Fruit fly (Drosophila melanogaster) Kc167 (cell line): ENCODE results near the gene Fum1.

Experiments used
- Myc ChIP-seq: fragments of >200 bp; optimal IDR thresholded peaks from 2 replicates; lab custom pipeline; 2017; ENCODE audit warnings: missing external identifiers
- Sin3A ChIP-seq: fragments of >200 bp; optimal IDR thresholded peaks from 2 replicates; lab custom pipeline; 2018; ENCODE audit warnings: missing external identifiers
- h ChIP-seq: fragments of >200 bp; optimal IDR thresholded peaks from 3 replicates; lab custom pipeline; 2018; ENCODE audit warnings: missing external identifiers
- insv ChIP-seq: fragments of >200 bp; optimal IDR thresholded peaks from 3 replicates; lab custom pipeline; 2018; ENCODE audit warnings: missing external identifiers
- psq ChIP-seq: fragments of >200 bp; optimal IDR thresholded peaks from 2 replicates; lab custom pipeline; 2017; ENCODE audit warnings: missing external identifiers
- ttk ChIP-seq: sonication (Bioruptor generic); optimal IDR thresholded peaks from 2 replicates; lab custom pipeline; 2017; ENCODE audit warnings: missing external identifiers

The Fum1 gene

DNA sequence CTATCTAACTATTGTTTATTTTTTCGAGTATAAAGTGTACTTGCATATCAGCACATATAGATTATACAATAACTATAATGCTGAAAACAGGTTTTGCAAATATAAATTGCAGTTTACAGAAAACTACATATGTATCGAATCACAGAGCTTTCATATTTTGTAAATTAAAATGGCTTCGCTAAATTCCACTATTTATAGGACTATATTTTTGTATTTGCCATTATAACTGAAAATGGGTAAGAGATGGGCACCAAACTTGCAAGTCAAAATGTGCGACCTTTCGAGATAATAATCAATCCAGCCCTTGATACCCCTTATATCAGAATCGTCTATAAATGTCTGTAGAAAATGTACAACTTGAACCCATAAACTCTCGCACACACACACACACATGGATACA, 25.0 kb downstream of the Fum1 start:
- TF ChIP-seq insv (lab: Kevin White, UChicago) (no peak), psq (lab: Kevin White, UChicago) (no peak), Myc (lab: Kevin White, UChicago) (no peak), Sin3A (lab: Kevin White, UChicago) (no peak), ttk (lab: Kevin White, UChicago) (no peak), h (no peak)

DNA sequence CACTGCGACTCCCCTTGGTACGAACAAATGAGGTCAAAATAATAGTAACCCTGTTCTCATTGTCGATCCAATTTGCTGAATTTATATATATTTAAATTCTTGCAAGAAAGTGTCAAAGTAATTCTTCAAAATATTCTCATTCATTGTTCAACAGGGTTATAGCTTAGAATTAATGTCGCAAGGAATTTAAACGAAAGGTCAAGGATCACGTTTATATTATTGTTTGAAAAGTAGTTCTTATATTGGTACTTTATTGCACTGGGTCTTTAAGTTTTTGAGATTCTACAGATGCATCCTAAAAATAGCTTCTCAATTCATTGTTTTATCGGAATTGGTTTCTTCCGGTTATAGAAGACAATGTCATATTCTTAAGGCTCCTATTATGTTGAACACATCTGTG, 25.7 kb downstream of the Fum1 start:
- TF ChIP-seq h: no peak
- TF ChIP-seq insv (lab: Kevin White, UChicago): no peak
- no peak for TF ChIP-seq Myc (lab: Kevin White, UChicago)
- TF ChIP-seq ttk (lab: Kevin White, UChicago): no peak
- no peak for TF ChIP-seq Sin3A (lab: Kevin White, UChicago)
- no peak for TF ChIP-seq psq (lab: Kevin White, UChicago)

DNA sequence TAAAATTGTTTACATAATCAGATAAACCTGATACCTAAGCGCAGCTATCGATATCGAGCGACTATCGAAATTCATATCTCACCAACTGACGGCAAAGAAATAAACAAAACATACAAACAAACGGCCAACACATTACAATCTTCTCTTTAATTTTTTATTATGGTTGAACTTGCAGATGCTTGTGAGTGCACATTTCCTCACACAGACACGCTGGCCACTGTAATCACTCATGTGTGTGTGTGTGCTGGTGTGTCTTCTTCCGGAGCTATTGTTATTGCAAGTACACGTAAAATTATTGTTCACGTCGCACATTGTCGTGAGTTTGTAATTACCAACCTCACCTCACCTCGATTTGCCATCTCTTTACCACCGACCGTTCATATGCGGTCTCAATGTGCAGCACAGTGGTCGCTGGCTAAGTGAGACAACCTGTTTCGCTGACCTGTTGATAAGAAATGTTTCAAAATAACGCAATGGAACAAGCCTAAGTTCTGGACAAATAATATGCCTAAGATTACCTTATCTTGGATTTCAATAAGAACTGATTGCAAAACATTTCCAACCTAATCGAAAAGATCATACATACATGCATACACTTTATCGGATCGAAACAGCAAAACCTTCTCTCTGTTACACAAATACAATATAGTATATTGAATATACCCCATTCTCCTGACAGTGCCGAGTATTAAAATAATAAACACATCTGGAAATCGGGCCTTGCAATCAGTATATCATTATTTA, 27.0 kb downstream of the Fum1 start:
- no peak for TF ChIP-seq h
- TF ChIP-seq Myc (lab: Kevin White, UChicago): no peak

DNA sequence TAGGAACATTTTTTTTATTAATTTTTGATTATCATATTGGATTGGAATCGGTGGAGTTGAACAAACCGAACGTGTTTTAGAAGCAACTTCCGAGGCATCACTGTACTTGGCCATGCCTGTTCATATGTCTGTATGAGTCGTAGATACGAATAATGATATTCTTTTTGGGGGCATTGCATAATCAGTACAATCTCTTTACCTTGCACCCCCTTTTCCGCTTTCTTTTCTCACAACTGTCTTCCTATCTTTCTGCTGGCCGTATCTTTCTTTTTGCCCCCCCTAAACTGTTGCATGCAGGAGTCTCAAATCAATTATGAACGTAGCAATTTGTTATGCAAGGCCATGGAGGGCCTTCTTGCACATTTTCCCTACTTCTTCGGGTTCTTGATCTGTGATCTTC, 27.7 kb downstream of the Fum1 start:
- TF ChIP-seq insv (lab: Kevin White, UChicago) (no peak), h (no peak), ttk (lab: Kevin White, UChicago) (no peak), Myc (lab: Kevin White, UChicago) (no peak), psq (lab: Kevin White, UChicago) (no peak), Sin3A (lab: Kevin White, UChicago) (no peak)

DNA sequence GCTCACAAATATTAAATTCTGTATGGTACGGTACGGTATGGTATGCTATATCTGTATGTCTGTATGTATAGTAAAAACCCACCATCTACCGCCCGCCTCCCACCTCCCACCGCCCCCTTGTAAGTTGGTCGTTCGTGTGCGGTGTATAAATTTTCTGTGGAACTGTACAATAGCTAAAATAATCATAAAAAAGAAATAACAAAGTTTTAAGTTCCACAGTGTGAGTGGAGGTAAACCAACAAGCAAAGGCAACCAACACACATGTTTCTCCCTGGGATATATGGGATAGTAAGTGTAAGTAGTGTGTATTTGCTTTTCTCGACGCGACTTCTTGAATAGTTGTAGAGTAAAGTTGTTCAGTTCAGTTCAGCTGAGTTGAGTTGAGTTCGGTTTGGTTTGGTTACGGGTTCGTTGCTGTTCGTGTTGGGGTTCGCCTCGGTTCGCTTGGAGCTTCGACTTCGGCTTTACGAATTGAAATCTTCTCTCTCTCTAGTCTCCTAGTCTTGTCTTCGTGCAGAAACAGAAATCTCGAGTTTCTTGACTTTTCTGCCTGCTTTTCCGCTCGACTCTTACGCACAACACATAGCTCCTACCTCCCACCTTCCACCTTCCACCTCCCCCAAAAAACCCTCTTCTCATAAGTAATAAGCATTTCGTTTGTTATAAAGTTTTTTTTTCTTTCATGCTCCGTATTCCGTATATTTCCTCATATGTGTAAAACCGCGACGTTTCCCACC, 28.5 kb downstream of the Fum1 start:
- no peak for TF ChIP-seq ttk (lab: Kevin White, UChicago)
- no peak for TF ChIP-seq Myc (lab: Kevin White, UChicago)
- no peak for TF ChIP-seq Sin3A (lab: Kevin White, UChicago)
- TF ChIP-seq h: no peak
- TF ChIP-seq psq (lab: Kevin White, UChicago): no peak
- TF ChIP-seq insv (lab: Kevin White, UChicago): no peak

DNA sequence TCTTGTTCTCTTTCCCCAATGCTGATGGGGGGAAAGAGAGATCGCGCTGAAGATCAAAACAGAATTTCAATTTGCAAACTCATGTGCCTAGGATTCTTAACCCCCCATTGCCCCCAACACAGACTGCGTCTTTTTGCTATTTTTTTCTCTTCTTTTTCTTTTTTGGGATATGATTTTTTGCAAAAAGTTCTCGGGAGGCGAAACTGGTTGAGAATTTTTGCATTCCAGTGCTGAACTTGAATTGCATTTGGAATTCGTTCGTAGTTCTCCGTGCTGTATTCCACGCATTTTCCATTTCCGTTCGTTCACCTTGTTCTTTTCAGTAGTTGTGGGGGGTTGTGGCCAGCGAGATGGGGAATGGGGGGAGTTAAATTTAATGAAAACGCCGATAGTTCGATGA, 29.9 kb downstream of the Fum1 start:
- TF ChIP-seq insv (lab: Kevin White, UChicago) (no peak), h (no peak), ttk (lab: Kevin White, UChicago) (no peak), psq (lab: Kevin White, UChicago) (no peak)

DNA sequence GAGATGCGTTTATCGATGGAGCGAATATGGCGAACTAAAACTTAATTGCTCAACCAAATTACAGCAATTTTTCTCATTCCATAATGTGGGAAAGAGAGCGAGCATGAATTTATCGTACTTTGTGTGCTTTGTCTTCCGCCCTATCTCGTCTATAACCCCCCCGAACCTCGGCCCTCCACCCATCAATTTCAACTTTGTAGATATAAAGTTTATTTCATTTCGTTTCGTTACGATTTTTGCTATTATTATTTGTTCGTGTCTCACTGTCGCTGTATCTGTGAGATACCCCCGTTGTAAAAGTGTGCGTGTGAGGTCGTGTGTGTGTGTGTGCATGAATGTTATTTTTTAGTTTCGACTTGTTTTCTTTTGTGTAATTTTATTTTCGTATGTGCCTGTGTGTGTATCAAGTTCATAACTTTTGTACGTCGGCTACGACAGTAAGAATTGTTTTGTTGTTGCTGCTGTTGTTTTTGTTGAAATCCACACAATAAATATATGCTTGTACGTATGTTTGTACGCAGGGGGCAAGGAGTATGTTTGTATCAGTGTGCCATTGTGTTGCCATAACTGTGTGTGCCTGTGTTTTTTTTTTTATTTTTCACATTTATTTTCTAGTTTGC, 30.5 kb downstream of the Fum1 start:
- TF ChIP-seq Myc (lab: Kevin White, UChicago) (no peak), psq (lab: Kevin White, UChicago) (no peak), h (no peak), insv (lab: Kevin White, UChicago) (no peak), ttk (lab: Kevin White, UChicago) (no peak)

DNA sequence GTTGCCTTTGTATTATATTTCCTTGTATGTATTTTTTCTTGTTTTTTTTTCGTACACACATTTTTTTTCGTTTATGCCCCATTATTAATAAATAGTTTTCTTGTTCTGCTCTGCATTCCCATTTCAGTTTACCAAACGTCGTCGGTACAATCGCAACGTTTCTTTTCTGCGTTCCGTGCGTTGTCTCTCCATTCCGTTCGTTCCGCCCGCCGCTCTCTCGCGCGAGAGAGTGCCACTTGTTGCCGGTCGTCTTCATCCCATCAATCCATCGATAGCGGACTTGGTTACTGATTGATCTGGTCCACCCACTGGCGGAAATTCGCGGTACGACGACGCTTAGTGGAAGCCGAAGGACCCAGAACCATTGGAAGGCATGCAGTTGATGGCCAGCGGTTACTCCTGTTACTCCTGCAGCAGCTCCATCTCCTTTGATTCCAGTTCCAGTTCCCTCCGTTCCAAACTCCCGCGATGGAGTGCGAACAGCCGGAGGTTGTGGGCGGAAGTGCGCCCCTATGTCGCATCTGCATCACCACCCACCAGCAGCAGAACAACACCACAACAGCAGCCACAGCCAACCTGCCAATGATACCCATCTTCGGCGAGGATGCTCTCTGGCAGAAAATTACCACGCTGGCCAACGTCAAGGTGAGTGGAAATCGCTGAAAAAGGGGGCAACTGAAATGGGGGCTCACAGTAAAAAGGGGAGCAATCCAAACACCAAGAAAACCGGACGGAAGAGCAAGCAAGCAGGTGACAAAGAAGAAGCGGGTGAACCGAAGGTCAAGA, 31.2 kb downstream of the Fum1 start:
- no peak for TF ChIP-seq insv (lab: Kevin White, UChicago)
- no peak for TF ChIP-seq Myc (lab: Kevin White, UChicago)
- TF ChIP-seq ttk (lab: Kevin White, UChicago): no peak
- no peak for TF ChIP-seq Sin3A (lab: Kevin White, UChicago)
- TF ChIP-seq psq (lab: Kevin White, UChicago): no peak
- no peak for TF ChIP-seq h

DNA sequence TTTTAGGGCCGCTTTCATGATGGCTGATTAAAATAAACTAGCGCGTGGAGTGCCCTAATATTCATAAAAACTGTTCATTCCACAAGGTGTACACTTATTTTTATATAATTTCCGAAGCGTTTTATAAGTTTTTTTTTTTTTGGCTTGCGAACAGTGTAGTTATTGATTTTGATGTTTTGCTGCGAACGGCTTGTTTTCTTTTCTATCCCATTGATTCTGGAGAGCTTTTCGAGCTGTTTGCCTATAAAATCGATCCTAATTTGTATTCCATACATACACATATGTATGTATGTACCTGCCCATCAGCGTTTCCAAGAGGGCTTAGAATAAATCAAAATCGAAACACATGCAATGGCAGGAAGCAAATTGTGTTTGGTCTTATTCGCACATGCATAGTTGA, 32.0 kb downstream of the Fum1 start:
- no peak for TF ChIP-seq insv (lab: Kevin White, UChicago)
- TF ChIP-seq Sin3A (lab: Kevin White, UChicago): no peak
- no peak for TF ChIP-seq h
- no peak for TF ChIP-seq Myc (lab: Kevin White, UChicago)
- no peak for TF ChIP-seq psq (lab: Kevin White, UChicago)
- no peak for TF ChIP-seq ttk (lab: Kevin White, UChicago)

DNA sequence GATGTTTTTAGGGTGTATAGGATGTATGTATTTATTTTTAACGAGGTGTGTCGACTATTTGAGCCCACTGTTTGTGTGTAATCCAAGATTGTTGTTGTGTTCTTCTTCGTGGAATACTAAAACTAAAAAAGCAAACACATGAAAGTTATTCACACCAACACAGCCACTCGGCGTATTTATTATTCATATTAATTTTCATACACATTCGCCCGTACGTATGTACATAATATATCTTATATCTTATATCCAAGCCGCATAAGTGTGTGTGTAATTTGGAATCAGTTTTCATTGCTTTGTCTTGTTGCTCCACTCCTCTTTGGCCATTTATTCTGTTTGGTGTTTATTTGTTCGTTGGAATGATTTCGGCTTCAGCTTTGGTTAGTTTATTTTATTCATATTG, 32.4 kb downstream of the Fum1 start:
- TF ChIP-seq psq (lab: Kevin White, UChicago) (no peak), h (no peak), Myc (lab: Kevin White, UChicago) (no peak), ttk (lab: Kevin White, UChicago) (no peak), insv (lab: Kevin White, UChicago) (no peak), Sin3A (lab: Kevin White, UChicago) (no peak)

DNA sequence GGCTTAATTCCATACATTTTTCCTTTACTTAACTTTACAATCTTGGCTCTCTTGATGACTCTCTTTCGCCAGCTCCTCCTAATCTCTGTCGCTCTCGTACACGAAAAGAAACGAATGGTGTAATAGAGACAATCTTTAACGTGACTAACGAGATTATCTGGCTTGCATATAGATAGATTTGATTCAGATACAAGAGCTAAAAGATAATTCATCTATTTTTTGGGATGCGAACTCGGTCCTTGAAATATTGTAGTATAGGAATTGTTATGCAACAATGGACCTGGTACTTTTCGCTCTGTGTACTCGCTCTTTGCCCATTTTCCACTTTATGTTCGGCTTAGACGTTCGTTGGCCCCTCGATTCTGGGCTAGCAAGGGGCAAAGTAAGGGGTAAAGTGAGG, 33.1 kb downstream of the Fum1 start:
- no peak for TF ChIP-seq h
- TF ChIP-seq Sin3A (lab: Kevin White, UChicago): no peak
- no peak for TF ChIP-seq insv (lab: Kevin White, UChicago)
- no peak for TF ChIP-seq psq (lab: Kevin White, UChicago)
- TF ChIP-seq ttk (lab: Kevin White, UChicago): no peak
- no peak for TF ChIP-seq Myc (lab: Kevin White, UChicago)
